Fruit fly (Drosophila melanogaster): Measurements from ENCODE around the gene mnb.

Gene mnb

DNA sequence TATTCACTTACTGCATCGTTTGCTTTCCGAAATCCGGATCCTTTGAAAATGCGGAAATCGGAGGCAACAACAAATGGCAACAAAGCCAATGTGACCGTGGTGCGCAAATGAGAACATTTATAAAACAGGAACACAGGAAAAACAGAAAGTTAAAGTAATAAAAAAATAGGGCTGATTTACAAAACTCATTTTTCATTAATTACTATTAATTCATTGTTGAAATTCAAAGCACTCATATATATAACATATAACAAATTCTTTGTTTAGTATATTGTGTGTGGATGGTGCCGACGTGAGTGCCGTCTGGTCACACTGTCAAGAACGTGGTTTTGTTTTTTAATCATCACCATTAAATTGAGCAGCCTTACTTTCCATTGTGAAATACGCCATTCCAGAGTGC, 26.3 kb downstream of the mnb start, which contains the start of the genes Arp8 and CG6769 (continued):
- TF ChIP-seq CG17802 (tag; optimal IDR thresholded peaks at IDR 0.05) = no peak
- no peak for TF ChIP-seq Abd-B (GFP tag; optimal IDR thresholded peaks at IDR 0.05)
- TF ChIP-seq CG16813 (GFP tag; IDR thresholded peaks at IDR 0.05; ENCODE audit: partially characterized antibody) = no peak
- TF ChIP-seq Lim3 (GFP tag; IDR thresholded peaks at IDR 0.05) = no peak
- no peak for TF ChIP-seq sr (GFP tag; IDR thresholded peaks at IDR 0.05)
- TF ChIP-seq zfh1 (GFP tag; IDR thresholded peaks at IDR 0.05) = no peak
- no peak for TF ChIP-seq CG31224 (GFP tag; IDR thresholded peaks at IDR 0.05)
- peak; percentile 20 for TF ChIP-seq Hsf (GFP tag; optimal IDR thresholded peaks at IDR 0.05)
- no peak for TF ChIP-seq CG18619 (GFP tag; optimal IDR thresholded peaks at IDR 0.05)
- peak; percentile 8 for TF ChIP-seq CG13296 (GFP tag; optimal IDR thresholded peaks at IDR 0.05)
- TF ChIP-seq kni (GFP tag; optimal IDR thresholded peaks at IDR 0.05) = no peak
- no peak for TF ChIP-seq ash1 (GFP tag; optimal IDR thresholded peaks at IDR 0.05)
- no peak for TF ChIP-seq oc (tag; optimal IDR thresholded peaks at IDR 0.05)
- TF ChIP-seq Trl (optimal IDR thresholded peaks at IDR 0.05) = no peak
- TF ChIP-seq Trl (GFP tag; optimal IDR thresholded peaks at IDR 0.05) = no peak
- TF ChIP-seq sd (tag; optimal IDR thresholded peaks at IDR 0.05) = no peak
- no peak for TF ChIP-seq CG11456 (GFP tag; IDR thresholded peaks at IDR 0.05)
- no peak for TF ChIP-seq Fer2 (tag; optimal IDR thresholded peaks at IDR 0.05)
- TF ChIP-seq Max (GFP tag; optimal IDR thresholded peaks at IDR 0.05) = peak; percentile 72
- peak; percentile 12 for TF ChIP-seq nmo (GFP tag; optimal IDR thresholded peaks at IDR 0.05)
- TF ChIP-seq jumu (GFP tag; optimal IDR thresholded peaks at IDR 0.05) = no peak
- TF ChIP-seq CG10267 (tag; optimal IDR thresholded peaks at IDR 0.05) = peak; percentile 52
- TF ChIP-seq gsb-n (tag; optimal IDR thresholded peaks at IDR 0.05) = no peak

DNA sequence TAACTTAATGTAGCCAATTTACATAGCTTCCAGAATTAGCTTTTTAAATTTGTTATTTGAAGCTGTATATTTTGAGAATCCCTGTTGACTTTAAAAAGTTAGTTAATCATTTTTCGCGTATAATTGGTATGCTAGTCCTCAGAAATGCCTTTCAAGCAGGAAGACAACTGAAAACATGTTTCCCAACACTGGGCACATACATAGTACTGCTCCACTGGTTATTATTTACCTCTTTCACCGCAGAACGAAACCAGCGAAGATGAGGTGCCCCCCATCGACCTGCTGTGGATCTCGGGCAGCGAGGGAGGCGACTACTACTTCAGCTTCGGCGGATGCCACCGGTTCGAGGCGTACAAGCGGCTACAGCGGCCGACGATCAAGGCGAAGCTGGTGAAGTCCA, 29.2 kb downstream of the mnb start:
- no peak for TF ChIP-seq so (GFP tag; IDR thresholded peaks at IDR 0.05)
- no peak for TF ChIP-seq Neu2 (GFP tag; optimal IDR thresholded peaks at IDR 0.05; ENCODE audit: borderline replicate concordance)
- TF ChIP-seq stwl (tag; optimal IDR thresholded peaks at IDR 0.05) = peak; percentile 48
- no peak for TF ChIP-seq ham (GFP tag; IDR thresholded peaks at IDR 0.05)
- TF ChIP-seq CG10267 (tag; optimal IDR thresholded peaks at IDR 0.05) = peak; percentile 55
- TF ChIP-seq Med (GFP tag) = peak; percentile 57
- TF ChIP-seq MBD-R2 (GFP tag; IDR thresholded peaks at IDR 0.05) = peak; percentile 46
- 0 out of 2 replicates have a peak, but pooled peaks have one; percentile 17 for TF ChIP-seq bowl (GFP tag; IDR thresholded peaks at IDR 0.05)

DNA sequence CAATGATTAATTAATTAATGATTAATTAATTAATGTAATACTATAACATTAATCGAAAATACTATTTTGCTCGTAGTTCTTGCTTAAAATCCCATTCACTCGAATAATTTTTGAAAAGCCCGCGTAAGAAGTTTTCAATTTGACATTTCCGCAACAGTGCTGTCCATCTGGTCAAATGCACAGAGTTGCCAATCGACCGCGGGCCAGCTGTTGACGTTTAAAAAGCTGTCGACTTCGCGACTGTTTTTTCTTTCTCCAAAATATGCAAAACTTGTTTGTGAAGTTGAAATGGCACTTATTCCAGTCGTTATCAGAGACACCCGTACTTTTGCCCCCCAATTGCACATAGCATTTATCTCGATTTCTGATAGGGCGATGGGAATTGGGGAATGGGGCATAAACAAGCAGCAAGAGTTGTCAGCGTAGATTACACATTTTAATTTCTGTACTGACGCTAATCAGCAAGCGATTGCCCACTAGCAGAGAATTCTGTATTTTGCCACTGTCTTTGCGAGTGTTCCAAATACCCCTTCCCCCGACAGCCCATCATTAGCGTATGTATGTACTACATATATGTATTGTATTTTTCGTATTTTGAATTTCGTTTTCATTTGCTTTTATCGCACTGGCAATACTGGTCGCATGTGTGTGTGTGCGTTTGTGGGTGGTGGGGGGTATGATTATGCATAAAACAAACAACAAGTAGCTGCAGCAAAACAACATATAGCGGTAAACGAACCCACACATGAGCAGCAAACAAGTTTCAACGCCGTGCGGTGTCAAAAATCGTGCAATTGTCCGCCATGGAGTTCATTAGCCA, 30.4 kb downstream of the mnb start, which contains the start of gene Srx:
Gene Srx (plus strand): TSS at position 517 of the 820 bp plus-strand sequence.
- peak; percentile 2 for TF ChIP-seq Xbp1 (GFP tag; optimal IDR thresholded peaks at IDR 0.05)
- peak; percentile 38 for TF ChIP-seq mam (GFP tag; optimal IDR thresholded peaks at IDR 0.05)
- no peak for TF ChIP-seq jumu (GFP tag; optimal IDR thresholded peaks at IDR 0.05)
- peak; percentile 52 for TF ChIP-seq pzg (GFP tag; optimal IDR thresholded peaks at IDR 0.05)
- TF ChIP-seq CG12299 (tag; optimal IDR thresholded peaks at IDR 0.05) = peak; percentile 17
- TF ChIP-seq CG10209 (GFP tag; optimal IDR thresholded peaks at IDR 0.05) = peak; percentile 15
- no peak for TF ChIP-seq Side (GFP tag; optimal IDR thresholded peaks at IDR 0.05)
- TF ChIP-seq CG2116 (GFP tag; optimal IDR thresholded peaks at IDR 0.05) = peak; percentile 53
- 0 out of 2 replicates have a peak, but pooled peaks have one; percentile 33 for TF ChIP-seq CG14441 (GFP tag; IDR thresholded peaks at IDR 0.05)
- TF ChIP-seq Dek (tag; optimal IDR thresholded peaks at IDR 0.05) = peak; percentile 8
- peak; percentile 2 for TF ChIP-seq gfzf (GFP tag; optimal IDR thresholded peaks at IDR 0.05)
- peak; percentile 41 for TF ChIP-seq CG9437 (GFP tag; optimal IDR thresholded peaks at IDR 0.05)
- TF ChIP-seq BEAF-32 (GFP tag; optimal IDR thresholded peaks at IDR 0.05) = peak; percentile 42
- TF ChIP-seq HLH54F (GFP tag; optimal IDR thresholded peaks at IDR 0.05) = peak; percentile 26
- TF ChIP-seq dpn (GFP tag; optimal IDR thresholded peaks at IDR 0.05) = peak in 1 of 2 experiments; percentile 33
- TF ChIP-seq Mes4 (GFP tag; optimal IDR thresholded peaks at IDR 0.05) = no peak
- peak; percentile 3 for TF ChIP-seq CG13775 (GFP tag; optimal IDR thresholded peaks at IDR 0.05)
- no peak for TF ChIP-seq HLH3B (GFP tag; IDR thresholded peaks at IDR 0.05)
- peak; percentile 37; the same call in 1 of the 2 replicates for TF ChIP-seq CG9215 (GFP tag; IDR thresholded peaks at IDR 0.05)

Data from whole organism, embryonic.